Fruit fly (Drosophila melanogaster) ovary, adult (tissue): ENCODE results near the gene Smr.

Source experiments
- CG17801 ChIP-seq: fragments of 200-800 bp; optimal IDR thresholded peaks from 2 replicates; lab custom pipeline; 2019; ENCODE audit warnings: missing biosample characterization, mild to moderate bottlenecking, missing genetic modification characterization, moderate library complexity; ENCODE audit not compliant: partially characterized antibody

Gene Smr

DNA sequence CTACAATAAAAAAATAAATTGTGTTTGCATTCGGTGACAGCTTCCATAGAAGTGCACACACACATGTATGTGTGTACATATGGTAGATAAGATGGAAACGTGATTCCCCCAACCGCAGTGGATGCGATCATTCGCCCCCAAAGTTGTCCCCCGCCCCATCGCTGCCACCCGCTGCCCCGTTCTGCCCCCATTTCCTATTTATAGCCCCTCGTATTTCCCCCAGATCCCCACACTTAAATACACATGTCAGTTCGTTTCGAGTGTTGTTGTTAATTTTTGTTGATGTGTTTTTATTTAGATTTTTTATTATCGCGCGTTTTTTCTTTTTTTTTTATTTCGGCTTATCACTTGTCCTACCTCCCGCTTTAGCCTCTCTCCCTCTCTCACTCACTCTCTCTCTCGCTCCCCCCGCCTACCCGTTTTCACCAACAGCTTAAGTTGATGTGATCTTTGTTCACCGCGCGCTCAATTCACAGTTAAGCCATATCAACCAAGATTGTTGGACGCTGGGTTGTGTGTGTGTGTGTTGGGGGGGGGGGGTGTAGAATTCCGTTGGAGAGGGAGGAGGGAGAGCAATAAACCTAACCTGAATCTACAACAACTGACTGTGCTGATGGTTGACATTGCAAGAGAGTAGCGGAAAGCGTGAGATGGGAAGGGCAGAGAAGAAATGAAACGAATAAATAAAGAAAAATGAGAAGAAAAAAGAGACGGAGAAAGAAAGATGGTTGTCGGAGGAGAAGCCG lies 11.4 kb upstream of the Smr start:
- TF ChIP-seq CG17801 (GFP tag; lab: Kevin White, UChicago) = no peak

- peak; percentile 99 for TF ChIP-seq CG17801 (GFP tag; lab: Kevin White, UChicago)
Measured at dm6 chrX:12752196-12752595, 9.8 kb upstream of the Smr start.

DNA sequence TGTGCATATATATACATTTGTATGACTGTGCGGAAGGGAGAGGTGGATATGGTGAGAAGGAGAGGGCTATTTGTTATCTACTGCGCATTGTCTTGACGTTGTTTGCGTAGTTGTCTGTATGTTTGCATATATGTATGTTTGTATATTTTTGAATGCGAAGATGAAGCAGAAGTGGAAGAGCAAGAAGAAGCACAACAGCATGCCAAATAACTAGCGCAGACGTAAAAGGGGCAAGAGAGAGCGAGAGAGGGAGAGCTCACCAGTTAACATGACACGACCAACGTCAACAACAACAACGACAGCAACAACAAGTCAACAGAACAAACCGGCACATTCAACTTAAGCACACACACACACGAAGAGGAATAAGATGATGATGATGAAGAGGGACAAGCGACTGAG lies 9.4 kb upstream of the Smr start:
- no peak for TF ChIP-seq CG17801 (GFP tag; lab: Kevin White, UChicago)

dm6 chrX:12750928-12751631 lies 8.7 kb upstream of the Smr start:
- TF ChIP-seq CG17801 (GFP tag; lab: Kevin White, UChicago) = peak; percentile 100

- no peak for TF ChIP-seq CG17801 (GFP tag; lab: Kevin White, UChicago)
Measured at dm6 chrX:12750582-12750927, 8.1 kb upstream of the Smr start.

- TF ChIP-seq CG17801 (GFP tag; lab: Kevin White, UChicago) = peak; percentile 91
Measured at dm6 chrX:12749891-12750581, 7.6 kb upstream of the Smr start.

dm6 chrX:12748967-12749366 lies 6.5 kb upstream of the Smr start:
- TF ChIP-seq CG17801 (GFP tag; lab: Kevin White, UChicago) = no peak

DNA sequence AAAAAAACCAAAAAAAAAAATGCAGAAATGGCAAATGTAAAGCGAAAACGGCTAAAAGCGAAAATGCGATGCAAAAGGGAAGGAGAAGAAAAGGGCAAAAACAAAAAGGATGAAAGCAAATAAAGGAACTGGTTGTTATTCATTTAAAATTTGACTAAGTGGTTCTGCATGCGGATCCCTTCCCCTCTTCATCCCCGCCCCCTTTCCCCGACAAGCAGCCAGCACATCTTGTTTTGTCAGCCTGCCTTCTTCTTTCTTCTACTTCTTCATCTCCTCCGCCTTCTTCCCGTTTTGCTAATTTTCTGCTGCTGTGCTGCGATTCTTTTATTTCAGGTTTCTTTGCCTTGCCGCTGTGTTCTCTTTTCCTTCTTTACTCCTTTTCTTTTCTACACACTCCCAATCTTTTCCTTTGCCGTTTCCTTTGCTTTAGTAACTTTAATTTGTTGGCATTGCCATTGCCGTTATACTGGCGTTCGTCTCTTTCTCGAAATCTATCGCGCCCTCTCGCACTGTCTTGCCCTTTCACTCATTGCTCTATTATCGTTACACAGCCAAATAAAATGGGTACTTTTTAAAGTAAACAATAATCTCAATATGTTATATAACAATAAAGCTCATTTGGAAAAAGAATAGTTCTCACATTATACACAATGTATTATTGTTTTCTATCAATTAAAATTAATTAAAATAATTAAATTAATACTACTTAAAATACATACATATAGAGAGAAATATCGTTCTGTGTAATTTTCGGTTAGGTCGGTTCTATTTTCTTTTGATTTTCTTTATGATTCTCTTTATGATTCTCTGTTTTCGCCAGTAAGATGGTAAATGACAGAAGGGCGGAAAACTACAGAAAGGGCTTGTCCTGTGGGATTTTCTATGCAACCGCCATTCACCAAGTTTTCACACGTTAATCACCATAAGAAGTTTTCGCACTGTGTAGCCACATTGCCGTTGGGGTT lies 5.6 kb upstream of the Smr start:
- peak; percentile 91 for TF ChIP-seq CG17801 (GFP tag; lab: Kevin White, UChicago)

dm6 chrX:12745117-12745516 lies 2.7 kb upstream of the Smr start:
- no peak for TF ChIP-seq CG17801 (GFP tag; lab: Kevin White, UChicago)

DNA sequence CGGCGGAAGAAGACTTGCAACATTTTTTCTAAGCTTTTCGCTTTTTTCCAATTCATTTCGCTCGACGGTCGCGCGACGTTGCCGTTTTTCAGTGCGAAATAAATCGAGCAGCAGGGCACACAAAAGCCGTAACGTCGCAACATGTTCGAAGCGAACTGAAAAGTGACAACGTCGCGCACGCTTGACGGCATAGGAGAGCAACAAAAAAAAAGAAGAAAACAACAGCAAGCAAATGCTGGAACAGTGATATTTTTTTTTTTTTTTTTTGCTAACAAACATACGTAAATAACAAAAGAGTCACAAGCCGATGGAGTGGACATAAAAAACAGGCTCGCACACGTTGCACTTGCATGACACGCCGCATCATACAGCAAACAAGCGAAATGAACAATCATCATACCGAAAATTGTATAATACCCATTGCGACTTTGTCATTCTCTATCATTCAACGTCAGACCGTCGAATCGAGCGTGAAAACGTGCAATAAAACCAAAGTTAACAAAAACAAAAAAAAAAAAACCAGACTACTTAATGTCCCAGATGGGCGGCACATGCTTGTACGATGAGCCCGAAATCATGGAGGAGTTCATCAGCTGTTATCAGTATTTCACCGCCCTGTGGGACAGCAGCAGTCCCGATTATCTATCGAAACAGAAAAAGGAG lies 1.7 kb upstream of the Smr start, which contains the start of gene CG4004:
Gene CG4004 (plus strand): TSS at position 187 of the 663 bp plus-strand sequence.
- TF ChIP-seq CG17801 (GFP tag; lab: Kevin White, UChicago) = no peak

dm6 chrX:12743296-12743695 lies 878 bp upstream of the Smr start:
- TF ChIP-seq CG17801 (GFP tag; lab: Kevin White, UChicago) = no peak

DNA sequence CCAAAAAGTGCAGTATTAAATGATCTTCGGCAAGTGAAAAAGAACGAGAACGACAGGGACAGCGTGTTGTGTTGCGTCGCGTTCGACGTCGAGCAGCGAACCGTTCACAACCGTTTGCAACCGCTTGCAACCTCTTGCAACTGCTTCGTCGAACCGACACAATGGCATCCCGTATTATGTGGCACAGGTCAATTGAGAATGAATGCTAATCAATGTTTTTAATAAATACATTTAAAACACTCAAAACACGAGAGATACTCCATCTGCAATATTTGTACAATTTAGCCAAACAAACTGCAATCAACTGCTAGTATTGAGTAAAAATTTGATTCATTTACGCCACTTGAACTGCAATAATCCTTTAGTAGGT lies 218 bp upstream of the Smr start:
- TF ChIP-seq CG17801 (GFP tag; lab: Kevin White, UChicago) = no peak

DNA sequence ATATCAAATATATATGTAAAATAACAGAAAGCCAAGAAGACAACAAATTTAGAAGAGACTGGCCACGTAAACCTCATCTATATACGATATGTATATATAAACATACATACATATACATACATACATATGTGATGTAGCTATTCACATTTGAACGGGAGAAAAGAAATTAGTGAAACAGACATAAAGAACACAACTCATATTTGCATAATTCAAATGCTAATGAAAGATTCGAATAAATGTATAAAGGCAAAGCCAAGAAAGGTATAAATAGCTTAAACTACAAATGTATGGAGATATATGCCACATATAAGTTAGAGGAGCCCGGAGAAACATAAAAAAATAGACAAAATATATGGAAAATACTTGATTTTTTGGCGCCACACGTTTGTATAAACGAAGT lies 2.0 kb downstream of the Smr start:
- no peak for TF ChIP-seq CG17801 (GFP tag; lab: Kevin White, UChicago)

DNA sequence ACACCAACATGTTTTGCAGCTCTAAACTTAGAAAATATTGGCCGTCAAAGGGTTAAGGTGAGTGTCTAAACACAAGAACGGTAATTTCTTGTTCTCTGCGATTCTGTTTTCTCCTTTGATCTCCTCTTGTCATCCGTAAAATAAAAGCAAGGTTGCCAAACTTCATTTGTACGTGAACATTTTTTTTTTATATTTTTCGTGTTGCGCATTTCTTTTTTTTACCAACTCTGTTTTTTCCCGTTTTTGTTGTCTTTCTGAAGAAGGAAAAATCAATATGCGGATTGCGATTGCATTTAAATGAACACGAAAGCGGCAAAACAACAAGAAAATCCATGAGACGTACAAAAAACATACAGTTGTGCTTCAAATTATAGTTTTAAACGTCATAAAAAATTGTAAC lies 2.6 kb downstream of the Smr start:
- no peak for TF ChIP-seq CG17801 (GFP tag; lab: Kevin White, UChicago)
